Worm (Caenorhabditis elegans): ENCODE results near the gene cup-4.

cup-4 gene

ce11 chrIII:7861535-7862120 is 4.7 kb upstream of the cup-4 start, which contains the start of gene snr-5:
snr-5 (plus strand) TSS chrIII:7862070.
- TF ChIP-seq unc-42 (tag; optimal IDR thresholded peaks at IDR 0.05) (peak; percentile 11), madf-2 (tag; optimal IDR thresholded peaks at IDR 0.05) (no peak)

- TF ChIP-seq gmeb-2 (tag; optimal IDR thresholded peaks at IDR 0.05) (no peak), lin-11 (tag; optimal IDR thresholded peaks at IDR 0.05) (no peak), syd-9 (tag; optimal IDR thresholded peaks at IDR 0.05) (no peak), ceh-14 (tag; optimal IDR thresholded peaks at IDR 0.05) (no peak), hlh-8 (tag; optimal IDR thresholded peaks at IDR 0.05) (no peak), ama-1 (optimal IDR thresholded peaks at IDR 0.05) (no peak), sox-4 (tag; optimal IDR thresholded peaks at IDR 0.05) (no peak), pha-4 (tag; optimal IDR thresholded peaks at IDR 0.05) (no peak), pha-2 (tag; optimal IDR thresholded peaks at IDR 0.05) (no peak), dve-1 (tag; optimal IDR thresholded peaks at IDR 0.05) (no peak), unc-86 (tag; optimal IDR thresholded peaks at IDR 0.05) (no peak), ceh-2 (tag; optimal IDR thresholded peaks at IDR 0.05) (no peak), K09A11.1 (tag; optimal IDR thresholded peaks at IDR 0.05; ENCODE audit: insufficient read depth) (no peak), ceh-19 (GFP tag; optimal IDR thresholded peaks at IDR 0.05) (no peak), F13H6.1 (tag; optimal IDR thresholded peaks at IDR 0.05) (no peak), hlh-13 (GFP tag; optimal IDR thresholded peaks at IDR 0.05) (no peak), ttx-3 (tag; optimal IDR thresholded peaks at IDR 0.05) (no peak), sdc-2 (tag; optimal IDR thresholded peaks at IDR 0.05) (no peak), madf-2 (tag; optimal IDR thresholded peaks at IDR 0.05) (no peak), nhr-232 (tag; optimal IDR thresholded peaks at IDR 0.05) (no peak)
These were observed 989 bp upstream of the cup-4 start, which contains the start of gene slc-17.3 for ce11 chrIII:7865238-7865761. slc-17.3 (minus strand) TSS chrIII:7865288.

DNA sequence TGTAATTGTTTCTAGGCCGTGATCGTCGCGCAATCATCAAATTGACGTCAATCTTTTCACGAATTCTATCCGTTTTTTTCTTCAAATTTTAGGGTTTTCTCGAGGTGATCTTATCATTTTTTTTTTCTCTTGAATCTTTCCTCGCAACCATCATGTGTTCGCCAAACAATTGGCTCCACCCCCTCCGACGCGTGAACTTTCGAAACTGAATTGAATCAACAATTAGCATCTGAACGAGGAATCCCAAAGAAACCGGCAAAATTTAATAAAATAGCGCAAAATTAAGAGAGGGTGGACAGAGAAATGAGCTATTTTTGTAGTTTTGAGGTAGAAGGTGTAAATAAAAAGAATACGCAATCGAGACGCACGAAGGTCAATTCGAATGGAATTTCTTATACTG is 6.5 kb downstream of the cup-4 start:
- no peak for TF ChIP-seq tbx-7 (tag; optimal IDR thresholded peaks at IDR 0.05)
- TF ChIP-seq hlh-30 (tag; optimal IDR thresholded peaks at IDR 0.05; ENCODE audit: insufficient read depth): no peak
- TF ChIP-seq ceh-31 (tag; optimal IDR thresholded peaks at IDR 0.05): no peak
- TF ChIP-seq ttx-3 (tag; optimal IDR thresholded peaks at IDR 0.05): no peak
- no peak for TF ChIP-seq pax-1 (tag; optimal IDR thresholded peaks at IDR 0.05)
- no peak for TF ChIP-seq nhr-232 (tag; optimal IDR thresholded peaks at IDR 0.05)
- no peak for TF ChIP-seq hlh-6 (tag; optimal IDR thresholded peaks at IDR 0.05)
- TF ChIP-seq rnt-1 (tag; optimal IDR thresholded peaks at IDR 0.05): no peak
- TF ChIP-seq npax-4 (tag; optimal IDR thresholded peaks at IDR 0.05): no peak
- TF ChIP-seq hlh-13 (GFP tag; optimal IDR thresholded peaks at IDR 0.05): no peak
- TF ChIP-seq elt-4 (tag; optimal IDR thresholded peaks at IDR 0.05): no peak
- TF ChIP-seq ceh-30 (tag; optimal IDR thresholded peaks at IDR 0.05): no peak

- no peak for TF ChIP-seq C38D4.7 (GFP tag; optimal IDR thresholded peaks at IDR 0.05)
- no peak for TF ChIP-seq sox-2 (GFP tag; IDR thresholded peaks at IDR 0.05)
- TF ChIP-seq ceh-34 (tag; optimal IDR thresholded peaks at IDR 0.05): no peak
- TF ChIP-seq ceh-19 (GFP tag; optimal IDR thresholded peaks at IDR 0.05): no peak
- TF ChIP-seq ceh-6 (GFP tag; optimal IDR thresholded peaks at IDR 0.05): no peak
- no peak for TF ChIP-seq ceh-14 (tag; optimal IDR thresholded peaks at IDR 0.05)
- TF ChIP-seq ztf-16 (tag; optimal IDR thresholded peaks at IDR 0.05): no peak
- TF ChIP-seq unc-86 (tag; optimal IDR thresholded peaks at IDR 0.05): no peak
- no peak for TF ChIP-seq rnt-1 (tag; optimal IDR thresholded peaks at IDR 0.05)
- no peak for TF ChIP-seq dve-1 (tag; optimal IDR thresholded peaks at IDR 0.05)
- no peak for TF ChIP-seq tbx-2 (tag; optimal IDR thresholded peaks at IDR 0.05)
- TF ChIP-seq gmeb-2 (tag; optimal IDR thresholded peaks at IDR 0.05): no peak
- no peak for TF ChIP-seq sox-4 (tag; optimal IDR thresholded peaks at IDR 0.05)
These were observed 7.2 kb downstream of the cup-4 start, which contains the start of gene tyr-1 for ce11 chrIII:7873481-7873880. tyr-1 (plus strand) TSS chrIII:7873781.

All from whole organism, late embryonic.